Fruit fly (Drosophila melanogaster) whole organism, embryonic: Measurements from ENCODE around the gene CG17111.

ENCODE experiments used
- ATbp ChIP-seq: fragments of 200-800 bp; sonication (Bioruptor generic); optimal IDR thresholded peaks from 2 replicates; lab custom pipeline; 2017; ENCODE audit warnings: missing biosample characterization, mild to moderate bottlenecking, missing genetic modification characterization, missing genetic modification reagents
- Atf6 ChIP-seq: fragments of 200-800 bp; sonication (Bioruptor generic); IDR thresholded peaks from 2 replicates; pipeline ENCODE4 v1.3.6; 2022; ENCODE audit warnings: missing biosample characterization, missing genetic modification characterization
- Bgb ChIP-seq: fragments of 200-800 bp; sonication (Bioruptor generic); IDR thresholded peaks from 2 replicates; pipeline ENCODE4 v1.3.6; 2022; ENCODE audit warnings: missing biosample characterization, missing genetic modification characterization; ENCODE audit not compliant: partially characterized antibody
- CG10147 ChIP-seq: fragments of 200-800 bp; sonication (Bioruptor generic); optimal IDR thresholded peaks from 2 replicates; lab custom pipeline; 2019; ENCODE audit warnings: missing biosample characterization, mild to moderate bottlenecking, missing genetic modification characterization, moderate library complexity
- CG10267 ChIP-seq: fragments of 200-800 bp; sonication (Bioruptor generic); optimal IDR thresholded peaks from 2 replicates; lab custom pipeline; 2018; ENCODE audit warnings: missing biosample characterization, mild to moderate bottlenecking, missing genetic modification characterization, moderate library complexity
- CG11504 ChIP-seq: fragments of 200-800 bp; sonication (Bioruptor generic); optimal IDR thresholded peaks from 3 replicates; lab custom pipeline; 2019; ENCODE audit warnings: missing biosample characterization, mild to moderate bottlenecking, missing genetic modification characterization, moderate library complexity
- CG13775 ChIP-seq: fragments of 200-800 bp; sonication (Bioruptor generic); optimal IDR thresholded peaks from 3 replicates; lab custom pipeline; 2017; ENCODE audit warnings: missing biosample characterization, mild to moderate bottlenecking, missing genetic modification characterization
- CG13894 ChIP-seq: fragments of 200-800 bp; sonication (Bioruptor generic); optimal IDR thresholded peaks from 3 replicates; lab custom pipeline; 2018; ENCODE audit warnings: missing biosample characterization, mild to moderate bottlenecking, missing genetic modification characterization, moderate library complexity
- CG14667 ChIP-seq: fragments of 200-800 bp; sonication (Bioruptor generic); IDR thresholded peaks from 2 replicates; pipeline ENCODE4 v1.3.6; 2022; ENCODE audit warnings: missing biosample characterization, missing genetic modification characterization
- CG1529 ChIP-seq: fragments of 200-800 bp; sonication (Bioruptor generic); optimal IDR thresholded peaks from 3 replicates; lab custom pipeline; 2018; ENCODE audit warnings: missing biosample characterization, missing genetic modification characterization
- CG18476 ChIP-seq: fragments of 200-800 bp; sonication (Bioruptor generic); optimal IDR thresholded peaks from 2 replicates; lab custom pipeline; 2016; ENCODE audit warnings: missing biosample characterization, mild to moderate bottlenecking, missing genetic modification characterization
- CG2712 ChIP-seq: fragments of 200-800 bp; optimal IDR thresholded peaks from 3 replicates; lab custom pipeline; 2019; ENCODE audit warnings: missing biosample characterization, mild to moderate bottlenecking, missing genetic modification characterization, moderate library complexity
- CG31441 ChIP-seq: fragments of 200-800 bp; sonication (Bioruptor generic); IDR thresholded peaks from 2 replicates; pipeline ENCODE4 v1.3.6; 2022; ENCODE audit warnings: missing biosample characterization, missing genetic modification characterization
- CG3281 ChIP-seq: fragments of 200-800 bp; sonication (Bioruptor generic); optimal IDR thresholded peaks from 3 replicates; lab custom pipeline; 2017; ENCODE audit warnings: missing biosample characterization, mild to moderate bottlenecking, missing genetic modification characterization
- CG4328 ChIP-seq: fragments of 200-800 bp; sonication (Bioruptor generic); optimal IDR thresholded peaks from 3 replicates; lab custom pipeline; 2017; ENCODE audit warnings: missing biosample characterization, missing genetic modification reagents, missing genetic modification characterization
- CG6175 ChIP-seq: fragments of 200-800 bp; sonication (Bioruptor generic); IDR thresholded peaks from 3 replicates; pipeline ENCODE4 v1.3.6; 2022; ENCODE audit warnings: missing biosample characterization, missing genetic modification characterization
- CG6272 ChIP-seq: fragments of 200-800 bp; sonication (Bioruptor generic); IDR thresholded peaks from 2 replicates; pipeline ENCODE4 v1.3.6; 2022; ENCODE audit warnings: missing biosample characterization, missing genetic modification characterization
- CG7786 ChIP-seq: fragments of 200-800 bp; sonication (Bioruptor generic); optimal IDR thresholded peaks from 2 replicates; lab custom pipeline; 2016; ENCODE audit warnings: missing biosample characterization, missing genetic modification characterization
- CG7839 ChIP-seq: fragments of 200-800 bp; sonication (Bioruptor generic); optimal IDR thresholded peaks from 3 replicates; lab custom pipeline; 2018; ENCODE audit warnings: missing biosample characterization, mild to moderate bottlenecking, missing genetic modification characterization, moderate library complexity
- CG9437 ChIP-seq: fragments of 200-800 bp; sonication (Bioruptor generic); optimal IDR thresholded peaks from 2 replicates; lab custom pipeline; 2018; ENCODE audit warnings: missing biosample characterization, mild to moderate bottlenecking, missing genetic modification characterization
- E2f2 ChIP-seq: fragments of 200-800 bp; sonication (Bioruptor generic); IDR thresholded peaks from 2 replicates; pipeline ENCODE4 v1.3.6; 2022; ENCODE audit warnings: missing biosample characterization, missing genetic modification characterization
- Hmr ChIP-seq: fragments of 200-800 bp; sonication (Bioruptor generic); optimal IDR thresholded peaks from 3 replicates; lab custom pipeline; 2017; ENCODE audit warnings: mild to moderate bottlenecking, missing biosample characterization, missing genetic modification reagents, missing genetic modification characterization
- Hsf ChIP-seq: fragments of 200-800 bp; sonication (Bioruptor generic); optimal IDR thresholded peaks from 3 replicates; lab custom pipeline; 2016; ENCODE audit warnings: missing biosample characterization, missing genetic modification characterization
- Jarid2 ChIP-seq: fragments of 200-800 bp; sonication (Bioruptor generic); optimal IDR thresholded peaks from 3 replicates; lab custom pipeline; 2017; ENCODE audit warnings: mild to moderate bottlenecking, missing biosample characterization, missing genetic modification reagents, missing genetic modification characterization
- Lhr ChIP-seq: fragments of 200-800 bp; sonication (Bioruptor generic); optimal IDR thresholded peaks from 3 replicates; lab custom pipeline; 2017; ENCODE audit warnings: mild to moderate bottlenecking, missing biosample characterization, missing genetic modification reagents, missing genetic modification characterization
- MBD-R2 ChIP-seq: fragments of 200-800 bp; sonication (Bioruptor generic); IDR thresholded peaks from 2 replicates; pipeline ENCODE4 v1.3.6; 2022; ENCODE audit warnings: missing biosample characterization, missing genetic modification characterization
- Med ChIP-seq: fragments of 200-800 bp; sonication (Bioruptor generic); peaks from one replicate; lab custom pipeline; 2016; ENCODE audit warnings: missing biosample characterization, missing genetic modification characterization, mild to moderate bottlenecking, inconsistent platforms, moderate library complexity
- Pdp1 ChIP-seq, 2 experiments: fragments of 200-800 bp; sonication (Bioruptor generic); optimal IDR thresholded peaks; 3 replicates each; lab custom pipeline; 2016; ENCODE audit warnings: missing biosample characterization in 2 of 2, missing genetic modification characterization in 2 of 2, mild to moderate bottlenecking in 1 of 2, moderate library complexity in 1 of 2
- Ptx1 ChIP-seq: fragments of 200-800 bp; sonication (Bioruptor generic); IDR thresholded peaks from 2 replicates; pipeline ENCODE4 v1.3.6; 2022; ENCODE audit warnings: missing biosample characterization, missing genetic modification characterization
- Rx ChIP-seq: fragments of 200-800 bp; sonication (Bioruptor generic); IDR thresholded peaks from 2 replicates; pipeline ENCODE4 v1.3.6; 2022; ENCODE audit warnings: missing biosample characterization, missing genetic modification characterization
- Usf ChIP-seq: fragments of 200-800 bp; sonication (Bioruptor generic); optimal IDR thresholded peaks from 2 replicates; lab custom pipeline; 2017; ENCODE audit warnings: missing genotype, missing biosample characterization, missing genetic modification characterization
- ab ChIP-seq: fragments of 200-800 bp; sonication (Bioruptor generic); optimal IDR thresholded peaks from 2 replicates; lab custom pipeline; 2016; ENCODE audit warnings: missing biosample characterization, missing genetic modification characterization
- abd-A ChIP-seq: fragments of 200-800 bp; sonication (Bioruptor generic); optimal IDR thresholded peaks from 3 replicates; lab custom pipeline; 2019; ENCODE audit warnings: missing biosample characterization, mild to moderate bottlenecking, missing genetic modification characterization, moderate library complexity
- az2 ChIP-seq: fragments of 200-800 bp; sonication (Bioruptor generic); optimal IDR thresholded peaks from 3 replicates; lab custom pipeline; 2016; ENCODE audit warnings: missing biosample characterization, missing genetic modification characterization
- bcd ChIP-seq: fragments of 200-800 bp; sonication (Bioruptor generic); optimal IDR thresholded peaks from 2 replicates; lab custom pipeline; 2017; ENCODE audit warnings: missing biosample characterization, mild to moderate bottlenecking, missing genetic modification characterization
- crp ChIP-seq, 2 experiments: fragments of 200-800 bp; sonication (Bioruptor generic); optimal IDR thresholded peaks; 2 replicates in 1 of 2; 3 replicates in 1 of 2; lab custom pipeline; 2017; ENCODE audit warnings: missing biosample characterization in 2 of 2, missing genetic modification characterization in 2 of 2, mild to moderate bottlenecking in 1 of 2, moderate library complexity in 1 of 2
- dan ChIP-seq: fragments of 200-800 bp; sonication (Bioruptor generic); IDR thresholded peaks from 2 replicates; pipeline ENCODE4 v1.3.6; 2022; ENCODE audit warnings: missing biosample characterization, missing genetic modification characterization
- en ChIP-seq: fragments of 200-800 bp; sonication (Bioruptor generic); optimal IDR thresholded peaks from 2 replicates; lab custom pipeline; 2016; ENCODE audit warnings: missing biosample characterization, missing genetic modification characterization
- jing ChIP-seq: fragments of 200-800 bp; sonication (Bioruptor generic); optimal IDR thresholded peaks from 2 replicates; lab custom pipeline; 2018; ENCODE audit warnings: missing biosample characterization, mild to moderate bottlenecking, missing genetic modification characterization
- jumu ChIP-seq: fragments of 200-800 bp; sonication (Bioruptor generic); optimal IDR thresholded peaks from 3 replicates; lab custom pipeline; 2016; ENCODE audit warnings: missing biosample characterization, missing genetic modification characterization
- knrl ChIP-seq: fragments of 200-800 bp; sonication (Bioruptor generic); IDR thresholded peaks from 3 replicates; pipeline ENCODE4 v1.3.6; 2022; ENCODE audit warnings: missing biosample characterization, missing genetic modification characterization; ENCODE audit not compliant: partially characterized antibody
- lov ChIP-seq, 2 experiments: fragments of 200-800 bp in 1 of 2; fragments of >200 bp in 1 of 2; sonication (Bioruptor generic) in 1 of 2; IDR thresholded peaks in 1 of 2; optimal IDR thresholded peaks in 1 of 2; 2 replicates in 1 of 2; 3 replicates in 1 of 2; pipeline versions ENCODE4 v1.3.6 to Lab custom; 2017 to 2022; ENCODE audit warnings: missing biosample characterization in 1 of 2, missing genetic modification characterization in 1 of 2
- otp ChIP-seq: fragments of 200-800 bp; sonication (Bioruptor generic); IDR thresholded peaks from 3 replicates; pipeline ENCODE4, ENCODE4 v1.3.6; 2022; ENCODE audit warnings: missing biosample characterization, missing genetic modification characterization
- phol ChIP-seq: fragments of 200-800 bp; sonication (Bioruptor generic); optimal IDR thresholded peaks from 3 replicates; lab custom pipeline; 2018; ENCODE audit warnings: missing biosample characterization, mild to moderate bottlenecking, missing genetic modification characterization, moderate library complexity
- pita ChIP-seq: fragments of 200-800 bp; sonication (Bioruptor generic); optimal IDR thresholded peaks from 2 replicates; lab custom pipeline; 2017; ENCODE audit warnings: missing biosample characterization, mild to moderate bottlenecking, missing genetic modification characterization
- sens-2 ChIP-seq: fragments of 200-800 bp; sonication (Bioruptor generic); IDR thresholded peaks from 2 replicates; pipeline ENCODE4 v1.3.6; 2022; ENCODE audit warnings: missing biosample characterization, missing genetic modification characterization
- sna ChIP-seq: fragments of 200-800 bp; sonication (Bioruptor generic); IDR thresholded peaks from 2 replicates; pipeline ENCODE4 v1.3.6; 2022; ENCODE audit warnings: missing biosample characterization, missing genetic modification characterization; ENCODE audit not compliant: partially characterized antibody
- tll ChIP-seq, 2 experiments: fragments of 200-800 bp in 1 of 2; fragments of >200 bp in 1 of 2; sonication (Bioruptor generic) in 1 of 2; optimal IDR thresholded peaks; 2 replicates each; lab custom pipeline; 2017 to 2019; ENCODE audit warnings: missing biosample characterization in 2 of 2, missing genetic modification characterization in 2 of 2, mild to moderate bottlenecking in 1 of 2, moderate library complexity in 1 of 2
- ttk ChIP-seq: fragments of 200-800 bp; sonication (Bioruptor generic); IDR thresholded peaks from 2 replicates; pipeline ENCODE4 v2.1.2; 2022; ENCODE audit warnings: missing biosample characterization, missing genetic modification characterization
- zfh1 ChIP-seq: fragments of 200-800 bp; sonication (Bioruptor generic); IDR thresholded peaks from 3 replicates; pipeline ENCODE4 v1.3.6; 2022; ENCODE audit warnings: missing biosample characterization, missing genetic modification characterization

The CG17111 gene

dm6 chr3R:23048089-23048689 lies 18.9 kb downstream of the CG17111 start, which contains the start of gene CG17121 (continued):
- TF ChIP-seq CG1529 (GFP tag; lab: Kevin White, UChicago): no peak
- TF ChIP-seq Rx (GFP tag; lab: Robert Waterston, UW): no peak
- TF ChIP-seq Bgb (GFP tag; lab: Robert Waterston, UW): peak; percentile 18; the same call in 1 of the 2 replicates
- TF ChIP-seq CG11504 (tag; lab: Kevin White, UChicago): no peak
- TF ChIP-seq jumu (GFP tag; lab: Kevin White, UChicago): no peak
- no peak for TF ChIP-seq MBD-R2
- TF ChIP-seq jing (GFP tag; lab: Kevin White, UChicago): no peak
- no peak for TF ChIP-seq CG13775 (GFP tag; lab: Kevin White, UChicago)
- TF ChIP-seq Med (GFP tag; lab: Kevin White, UChicago): no peak
- peak; percentile 20 for TF ChIP-seq Jarid2 (GFP tag; lab: Kevin White, UChicago)
- TF ChIP-seq Hsf (GFP tag; lab: Kevin White, UChicago): no peak
- TF ChIP-seq lov (optimal IDR thresholded peaks at IDR 0.05; lab: Kevin White, UChicago): no peak
- TF ChIP-seq lov (GFP tag; IDR thresholded peaks at IDR 0.05; lab: Robert Waterston, UW): no peak
- no peak for TF ChIP-seq otp (GFP tag; lab: Robert Waterston, UW)
- no peak for TF ChIP-seq CG10267 (tag; lab: Kevin White, UChicago)
- no peak for TF ChIP-seq CG31441 (GFP tag; lab: Robert Waterston, UW)
- no peak for TF ChIP-seq CG18476
- TF ChIP-seq phol (tag; lab: Kevin White, UChicago): no peak
- TF ChIP-seq CG6175 (GFP tag; lab: Robert Waterston, UW): no peak
- no peak for TF ChIP-seq ab
- TF ChIP-seq Lhr (GFP tag; lab: Kevin White, UChicago): no peak
- no peak for TF ChIP-seq CG3281 (GFP tag; lab: Kevin White, UChicago)
- TF ChIP-seq Hmr (GFP tag; lab: Kevin White, UChicago): no peak
- TF ChIP-seq ATbp (GFP tag; lab: Kevin White, UChicago): no peak
- no peak for TF ChIP-seq crp (GFP tag; optimal IDR thresholded peaks at IDR 0.05; lab: Kevin White, UChicago)
- TF ChIP-seq knrl: no peak
- no peak for TF ChIP-seq CG13894 (tag; lab: Kevin White, UChicago)
- no peak for TF ChIP-seq ttk (GFP tag; lab: Robert Waterston, UW)
- TF ChIP-seq sens-2: no peak
- TF ChIP-seq Atf6 (GFP tag; lab: Robert Waterston, UW): no peak
- no peak for TF ChIP-seq CG9437 (GFP tag; lab: Kevin White, UChicago)
- TF ChIP-seq CG2712 (tag; lab: Kevin White, UChicago): no peak
- no peak for TF ChIP-seq Usf (GFP tag; lab: Kevin White, UChicago)
- TF ChIP-seq CG10147 (GFP tag; lab: Kevin White, UChicago): no peak
- TF ChIP-seq dan: no peak
- no peak for TF ChIP-seq sna
- TF ChIP-seq bcd (GFP tag; lab: Kevin White, UChicago): no peak
- no peak for TF ChIP-seq tll (GFP tag; optimal IDR thresholded peaks at IDR 0.05; lab: Kevin White, UChicago)
- TF ChIP-seq CG6272: no peak
- no peak for TF ChIP-seq zfh1 (GFP tag; lab: Robert Waterston, UW)
- TF ChIP-seq az2 (GFP tag; lab: Kevin White, UChicago): no peak
- no peak for TF ChIP-seq CG7786
- TF ChIP-seq E2f2: no peak
- TF ChIP-seq en (GFP tag; lab: Kevin White, UChicago): no peak
- TF ChIP-seq CG14667 (GFP tag; lab: Robert Waterston, UW): no peak
- no peak for TF ChIP-seq Ptx1
- TF ChIP-seq abd-A (tag; lab: Kevin White, UChicago): peak; percentile 80
- TF ChIP-seq CG4328 (GFP tag; lab: Kevin White, UChicago): no peak
- no peak for TF ChIP-seq Pdp1 (GFP tag; optimal IDR thresholded peaks at IDR 0.05; lab: Kevin White, UChicago)
- no peak for TF ChIP-seq CG7839 (tag; lab: Kevin White, UChicago)
- TF ChIP-seq pita: no peak
